Fruit fly (Drosophila melanogaster): ENCODE results near the gene CycH.

CycH gene

DNA sequence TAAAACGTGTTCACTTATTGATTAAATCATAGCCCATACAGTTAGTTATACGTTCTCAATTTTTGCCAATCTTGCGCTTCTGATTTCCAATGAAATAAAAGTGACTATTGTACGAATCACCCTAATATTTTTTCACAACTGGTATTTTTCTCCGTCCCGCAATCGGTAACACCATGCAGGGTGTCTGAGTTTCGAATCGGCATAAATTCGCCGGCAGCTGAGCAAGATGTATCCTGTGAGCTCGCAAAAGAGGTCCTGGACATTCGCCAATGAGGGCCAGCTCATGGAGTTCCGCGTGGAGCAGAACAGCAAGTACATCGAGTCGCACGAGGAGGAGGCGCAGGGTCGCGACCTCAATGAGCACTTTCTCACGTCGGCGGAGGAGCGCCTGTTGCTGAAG is at the start of gene CycH (continued):
- TF ChIP-seq Sry-δ (GFP tag; optimal IDR thresholded peaks at IDR 0.05) (no peak), CG6654 (GFP tag; optimal IDR thresholded peaks at IDR 0.05) (no peak), Doc3 (GFP tag; IDR thresholded peaks at IDR 0.05; ENCODE audit: partially characterized antibody) (no peak), slbo (GFP tag; IDR thresholded peaks at IDR 0.05) (peak; percentile 59; the same call in 1 of the 2 replicates), CG15011 (GFP tag; optimal IDR thresholded peaks at IDR 0.05) (no peak), CG3838 (GFP tag; optimal IDR thresholded peaks at IDR 0.05) (no peak), nerfin-2 (GFP tag; IDR thresholded peaks at IDR 0.05; ENCODE audit: partially characterized antibody) (no peak), ind (GFP tag; optimal IDR thresholded peaks at IDR 0.05) (peak; percentile 1), CG11456 (GFP tag; IDR thresholded peaks at IDR 0.05) (no peak), CG1602 (GFP tag; optimal IDR thresholded peaks at IDR 0.05) (peak; percentile 2), CG12659 (GFP tag; optimal IDR thresholded peaks at IDR 0.05) (peak; percentile 44), CG3847 (GFP tag; IDR thresholded peaks at IDR 0.05) (peak; percentile 18; the same call in 1 of the 2 replicates), CG2678 (tag; optimal IDR thresholded peaks at IDR 0.05) (no peak), trem (tag; optimal IDR thresholded peaks at IDR 0.05) (peak; percentile 13), sima (GFP tag; optimal IDR thresholded peaks at IDR 0.05) (no peak), CG13287 (GFP tag; IDR thresholded peaks at IDR 0.05; ENCODE audit: partially characterized antibody) (peak; percentile 25), ro (GFP tag; IDR thresholded peaks at IDR 0.05) (no peak), CG14441 (GFP tag; IDR thresholded peaks at IDR 0.05) (no peak), Xrp1 (GFP tag; IDR thresholded peaks at IDR 0.05) (0 out of 2 replicates have a peak, but pooled peaks have one; percentile 16), jumu (GFP tag; optimal IDR thresholded peaks at IDR 0.05) (no peak), CG18619 (GFP tag; optimal IDR thresholded peaks at IDR 0.05) (no peak), CG15073 (GFP tag; optimal IDR thresholded peaks at IDR 0.05) (no peak), CG3726 (GFP tag; IDR thresholded peaks at IDR 0.05) (no peak), phol (tag; optimal IDR thresholded peaks at IDR 0.05) (peak; percentile 45), E2f2 (GFP tag; IDR thresholded peaks at IDR 0.05) (peak; percentile 68), CG17612 (GFP tag; IDR thresholded peaks at IDR 0.05) (no peak), CG13296 (GFP tag; optimal IDR thresholded peaks at IDR 0.05) (no peak), HLH3B (GFP tag; IDR thresholded peaks at IDR 0.05) (no peak), CG17802 (tag; optimal IDR thresholded peaks at IDR 0.05) (no peak), Pdp1 (GFP tag; optimal IDR thresholded peaks at IDR 0.05) (peak; percentile 34), Awh (GFP tag; IDR thresholded peaks at IDR 0.05) (no peak), HHEX (GFP tag; optimal IDR thresholded peaks at IDR 0.05) (no peak), vvl (GFP tag; IDR thresholded peaks at IDR 0.05) (no peak), C15 (GFP tag; IDR thresholded peaks at IDR 0.05) (no peak), CG6689 (GFP tag; IDR thresholded peaks at IDR 0.05) (0 out of 2 replicates have a peak, but pooled peaks have one; percentile 19), disco-r (GFP tag; optimal IDR thresholded peaks at IDR 0.05) (no peak), MESR4 (GFP tag; optimal IDR thresholded peaks at IDR 0.05) (peak; percentile 64), CG10654 (GFP tag; optimal IDR thresholded peaks at IDR 0.05) (no peak), dm (GFP tag; optimal IDR thresholded peaks at IDR 0.05) (no peak), Dp (GFP tag; optimal IDR thresholded peaks at IDR 0.05) (peak; percentile 42), az2 (GFP tag; optimal IDR thresholded peaks at IDR 0.05) (peak; percentile 20), gce (GFP tag; IDR thresholded peaks at IDR 0.05) (no peak), CG17385 (GFP tag; optimal IDR thresholded peaks at IDR 0.05) (no peak), eve (GFP tag; optimal IDR thresholded peaks at IDR 0.05) (no peak), GATAe (GFP tag; conservative IDR thresholded peaks at IDR 0.05) (no peak), CG12155 (GFP tag; optimal IDR thresholded peaks at IDR 0.05) (peak; percentile 47), CG30020 (tag; optimal IDR thresholded peaks at IDR 0.05) (peak; percentile 56), CG33557 (GFP tag; optimal IDR thresholded peaks at IDR 0.05) (no peak), CG17829 (tag; optimal IDR thresholded peaks at IDR 0.05) (peak; percentile 63), CG1647 (GFP tag; optimal IDR thresholded peaks at IDR 0.05) (peak; percentile 7), CG9932 (GFP tag; IDR thresholded peaks at IDR 0.05) (no peak; the same call in 1 of the 2 replicates), Ets97D (GFP tag; optimal IDR thresholded peaks at IDR 0.05) (peak; percentile 32)

Measured in whole organism, embryonic.